Fruit fly (Drosophila melanogaster) whole organism, embryonic: Measurements from ENCODE around the gene ninaE.

Experiments
- CG11398 ChIP-seq: fragments of 200-800 bp; sonication (Bioruptor generic); optimal IDR thresholded peaks from 2 replicates; lab custom pipeline; 2016; ENCODE audit warnings: missing biosample characterization, missing genetic modification characterization
- CG12299 ChIP-seq: fragments of 200-800 bp; sonication (Bioruptor generic); optimal IDR thresholded peaks from 2 replicates; lab custom pipeline; 2018; ENCODE audit warnings: missing biosample characterization, mild to moderate bottlenecking, missing genetic modification characterization
- CG13123 ChIP-seq: fragments of 200-800 bp; sonication (Bioruptor generic); optimal IDR thresholded peaks from 2 replicates; lab custom pipeline; 2016; ENCODE audit warnings: missing biosample characterization, missing genetic modification characterization
- CG13287 ChIP-seq: fragments of 200-800 bp; sonication (Bioruptor generic); IDR thresholded peaks from 2 replicates; pipeline ENCODE4 v1.3.6; 2022; ENCODE audit warnings: missing biosample characterization, missing genetic modification characterization; ENCODE audit not compliant: partially characterized antibody
- CG13894 ChIP-seq: fragments of 200-800 bp; sonication (Bioruptor generic); optimal IDR thresholded peaks from 3 replicates; lab custom pipeline; 2018; ENCODE audit warnings: missing biosample characterization, mild to moderate bottlenecking, missing genetic modification characterization, moderate library complexity
- CG15514 ChIP-seq: fragments of 200-800 bp; sonication (Bioruptor generic); optimal IDR thresholded peaks from 3 replicates; lab custom pipeline; 2017; ENCODE audit warnings: missing biosample characterization, missing genetic modification characterization, mild to moderate bottlenecking, moderate library complexity, missing genetic modification reagents
- CG16863 ChIP-seq: fragments of 200-800 bp; sonication (Bioruptor generic); optimal IDR thresholded peaks from 3 replicates; lab custom pipeline; 2016; ENCODE audit warnings: missing biosample characterization, missing genetic modification characterization
- CG18599 ChIP-seq: fragments of 200-800 bp; sonication (Bioruptor generic); optimal IDR thresholded peaks from 3 replicates; lab custom pipeline; 2017; ENCODE audit warnings: missing biosample characterization, missing genetic modification characterization, mild to moderate bottlenecking, moderate library complexity, missing genetic modification reagents
- CG2712 ChIP-seq: fragments of 200-800 bp; optimal IDR thresholded peaks from 3 replicates; lab custom pipeline; 2019; ENCODE audit warnings: missing biosample characterization, mild to moderate bottlenecking, missing genetic modification characterization, moderate library complexity
- CG3163 ChIP-seq: fragments of 200-800 bp; sonication (Bioruptor generic); optimal IDR thresholded peaks from 3 replicates; lab custom pipeline; 2016; ENCODE audit warnings: missing biosample characterization, missing genetic modification characterization
- CG34376 ChIP-seq: fragments of 200-800 bp; sonication (Bioruptor generic); optimal IDR thresholded peaks from 2 replicates; lab custom pipeline; 2018; ENCODE audit warnings: missing biosample characterization, mild to moderate bottlenecking, missing genetic modification characterization
- CG34422 ChIP-seq: fragments of 200-800 bp; sonication (Bioruptor generic); IDR thresholded peaks from 3 replicates; pipeline ENCODE4 v1.3.6; 2022; ENCODE audit warnings: missing biosample characterization, missing genetic modification characterization
- CG3838 ChIP-seq: fragments of 200-800 bp; sonication (Bioruptor generic); optimal IDR thresholded peaks from 3 replicates; lab custom pipeline; 2016; ENCODE audit warnings: missing biosample characterization, missing genetic modification characterization
- CG4854 ChIP-seq: fragments of 200-800 bp; sonication (Bioruptor generic); optimal IDR thresholded peaks from 2 replicates; lab custom pipeline; 2016; ENCODE audit warnings: missing biosample characterization, missing genetic modification characterization, inconsistent platforms
- CG5953 ChIP-seq: fragments of 200-800 bp; sonication (Bioruptor generic); IDR thresholded peaks from 2 replicates; pipeline ENCODE4 v1.3.6; 2022; ENCODE audit warnings: missing biosample characterization, missing genetic modification characterization
- CG6683 ChIP-seq: fragments of 200-800 bp; sonication (Bioruptor generic); optimal IDR thresholded peaks from 2 replicates; lab custom pipeline; 2017; ENCODE audit warnings: missing biosample characterization, mild to moderate bottlenecking, missing genetic modification characterization, missing genetic modification reagents
- CG6765 ChIP-seq: fragments of 200-800 bp; sonication (Bioruptor generic); optimal IDR thresholded peaks from 3 replicates; lab custom pipeline; 2017; ENCODE audit warnings: missing biosample characterization, mild to moderate bottlenecking, missing genetic modification characterization
- CG8478 ChIP-seq: fragments of >200 bp; optimal IDR thresholded peaks from 2 replicates; lab custom pipeline; 2018
- CG9215 ChIP-seq: fragments of 200-800 bp; sonication (Bioruptor generic); IDR thresholded peaks from 2 replicates; pipeline ENCODE4 v1.3.6; 2022; ENCODE audit warnings: missing biosample characterization, missing genetic modification characterization
- Dref ChIP-seq: fragments of 200-800 bp; sonication (Bioruptor generic); IDR thresholded peaks from 2 replicates; pipeline ENCODE4 v1.3.6; 2022; ENCODE audit warnings: missing biosample characterization, missing genetic modification characterization
- Fer1 ChIP-seq: fragments of 200-800 bp; sonication (Bioruptor generic); optimal IDR thresholded peaks from 2 replicates; lab custom pipeline; 2017; ENCODE audit warnings: missing biosample characterization, mild to moderate bottlenecking, missing genetic modification characterization
- Hr39 ChIP-seq: fragments of >200 bp; optimal IDR thresholded peaks from 2 replicates; lab custom pipeline; 2017
- PHDP ChIP-seq: fragments of 200-800 bp; sonication (Bioruptor generic); optimal IDR thresholded peaks from 3 replicates; lab custom pipeline; 2018; ENCODE audit warnings: missing biosample characterization, mild to moderate bottlenecking, missing genetic modification characterization, moderate library complexity
- Pdp1 ChIP-seq, 2 experiments: fragments of 200-800 bp; sonication (Bioruptor generic); optimal IDR thresholded peaks; 3 replicates each; lab custom pipeline; 2016; ENCODE audit warnings: missing biosample characterization in 2 of 2, missing genetic modification characterization in 2 of 2, mild to moderate bottlenecking in 1 of 2, moderate library complexity in 1 of 2
- Poxn ChIP-seq: fragments of 200-800 bp; sonication (Bioruptor generic); IDR thresholded peaks from 2 replicates; pipeline ENCODE4 v1.3.6; 2022; ENCODE audit warnings: missing biosample characterization, missing genetic modification characterization
- Ptx1 ChIP-seq: fragments of 200-800 bp; sonication (Bioruptor generic); IDR thresholded peaks from 2 replicates; pipeline ENCODE4 v1.3.6; 2022; ENCODE audit warnings: missing biosample characterization, missing genetic modification characterization
- Side ChIP-seq: fragments of 200-800 bp; sonication (Bioruptor generic); optimal IDR thresholded peaks from 2 replicates; lab custom pipeline; 2016; ENCODE audit warnings: missing biosample characterization, missing genetic modification characterization
- Six4 ChIP-seq: fragments of 200-800 bp; sonication (Bioruptor generic); optimal IDR thresholded peaks from 2 replicates; lab custom pipeline; 2016; ENCODE audit warnings: missing biosample characterization, missing genetic modification characterization
- Sox102F ChIP-seq: fragments of 200-800 bp; sonication (Bioruptor generic); optimal IDR thresholded peaks from 2 replicates; lab custom pipeline; 2018; ENCODE audit warnings: missing biosample characterization, mild to moderate bottlenecking, missing genetic modification characterization, moderate library complexity
- TFAM ChIP-seq: fragments of 200-800 bp; sonication (Bioruptor generic); optimal IDR thresholded peaks from 2 replicates; lab custom pipeline; 2017; ENCODE audit warnings: missing biosample characterization, missing genetic modification characterization, inconsistent platforms
- abd-A ChIP-seq: fragments of 200-800 bp; sonication (Bioruptor generic); optimal IDR thresholded peaks from 3 replicates; lab custom pipeline; 2019; ENCODE audit warnings: missing biosample characterization, mild to moderate bottlenecking, missing genetic modification characterization, moderate library complexity
- aop ChIP-seq: fragments of 200-800 bp; sonication (Bioruptor generic); IDR thresholded peaks from 2 replicates; pipeline ENCODE4 v1.3.6; 2022; ENCODE audit warnings: missing biosample characterization, missing genetic modification characterization
- cato ChIP-seq: fragments of 200-800 bp; sonication (Bioruptor generic); optimal IDR thresholded peaks from 2 replicates; lab custom pipeline; 2016; ENCODE audit warnings: missing biosample characterization, missing genetic modification characterization, borderline replicate concordance
- caup ChIP-seq: fragments of 200-800 bp; sonication (Bioruptor generic); optimal IDR thresholded peaks from 3 replicates; lab custom pipeline; 2017; ENCODE audit warnings: missing biosample characterization, mild to moderate bottlenecking, missing genetic modification characterization, moderate library complexity; ENCODE audit not compliant: severe bottlenecking
- crc ChIP-seq: fragments of 200-800 bp; sonication (Bioruptor generic); optimal IDR thresholded peaks from 2 replicates; lab custom pipeline; 2016; ENCODE audit warnings: missing biosample characterization, missing genetic modification characterization
- dmrt11E ChIP-seq: fragments of 200-800 bp; sonication (Bioruptor generic); optimal IDR thresholded peaks from 3 replicates; lab custom pipeline; 2018; ENCODE audit warnings: missing biosample characterization, mild to moderate bottlenecking, missing genetic modification characterization, moderate library complexity
- eyg ChIP-seq: fragments of 200-800 bp; sonication (Bioruptor generic); optimal IDR thresholded peaks from 3 replicates; lab custom pipeline; 2016; ENCODE audit warnings: missing biosample characterization, missing genetic modification characterization
- fu2 ChIP-seq: fragments of 200-800 bp; sonication (Bioruptor generic); optimal IDR thresholded peaks from 2 replicates; lab custom pipeline; 2016; ENCODE audit warnings: missing biosample characterization, missing genetic modification characterization
- gro ChIP-seq: fragments of 200-800 bp; sonication (Bioruptor generic); optimal IDR thresholded peaks from 2 replicates; lab custom pipeline; 2016; ENCODE audit warnings: missing biosample characterization, missing genetic modification characterization
- ind ChIP-seq: fragments of 200-800 bp; sonication (Bioruptor generic); optimal IDR thresholded peaks from 3 replicates; lab custom pipeline; 2016; ENCODE audit warnings: missing biosample characterization, missing genetic modification characterization
- klu ChIP-seq: fragments of 200-800 bp; sonication (Bioruptor generic); IDR thresholded peaks from 2 replicates; pipeline ENCODE4 v1.3.6; 2022; ENCODE audit warnings: missing biosample characterization, missing genetic modification characterization
- lab ChIP-seq: fragments of 200-800 bp; sonication (Bioruptor generic); optimal IDR thresholded peaks from 3 replicates; lab custom pipeline; 2017; ENCODE audit warnings: missing biosample characterization, missing genetic modification characterization, mild to moderate bottlenecking, moderate library complexity, missing genetic modification reagents
- lbe ChIP-seq: fragments of 200-800 bp; sonication (Bioruptor generic); optimal IDR thresholded peaks from 2 replicates; lab custom pipeline; 2016; ENCODE audit warnings: missing biosample characterization, mild to moderate bottlenecking, missing genetic modification characterization
- lmd ChIP-seq: fragments of 200-800 bp; sonication (Bioruptor generic); IDR thresholded peaks from 2 replicates; pipeline ENCODE4 v1.3.6; 2022; ENCODE audit warnings: missing biosample characterization, missing genetic modification characterization
- nerfin-1 ChIP-seq: fragments of 200-800 bp; sonication (Bioruptor generic); optimal IDR thresholded peaks from 3 replicates; lab custom pipeline; 2019; ENCODE audit warnings: missing biosample characterization, mild to moderate bottlenecking, missing genetic modification characterization, moderate library complexity
- pho ChIP-seq: fragments of 200-800 bp; sonication (Bioruptor generic); optimal IDR thresholded peaks from 2 replicates; lab custom pipeline; 2016; ENCODE audit warnings: missing biosample characterization, missing genetic modification characterization
- pnt ChIP-seq: fragments of 200-800 bp; sonication (Bioruptor generic); optimal IDR thresholded peaks from 3 replicates; lab custom pipeline; 2016; ENCODE audit warnings: missing biosample characterization, missing genetic modification characterization
- row ChIP-seq: fragments of 200-800 bp; sonication (Bioruptor generic); IDR thresholded peaks from 3 replicates; pipeline ENCODE4 v1.3.6; 2022; ENCODE audit warnings: missing biosample characterization, missing genetic modification characterization
- stwl ChIP-seq: fragments of 200-800 bp; sonication (Bioruptor generic); optimal IDR thresholded peaks from 3 replicates; lab custom pipeline; 2018; ENCODE audit warnings: missing biosample characterization, mild to moderate bottlenecking, missing genetic modification characterization, moderate library complexity
- usp ChIP-seq: fragments of >200 bp; optimal IDR thresholded peaks from 2 replicates; lab custom pipeline; 2017; ENCODE audit warnings: missing biosample characterization, missing genetic modification characterization

Gene ninaE

dm6 chr3R:19846870-19847590, 41.0 kb downstream of the ninaE start, which contains the start of gene MICU3 (continued):
- TF ChIP-seq CG3163 (GFP tag; lab: Kevin White, UChicago): no peak
- peak; percentile 10 for TF ChIP-seq Side (GFP tag; lab: Kevin White, UChicago)
- TF ChIP-seq CG5953: 0 out of 2 replicates have a peak, but pooled peaks have one; percentile 13
- peak; percentile 40 for TF ChIP-seq pnt (GFP tag; lab: Kevin White, UChicago)
- no peak for TF ChIP-seq usp
- peak; percentile 68; the same call in 1 of the 2 replicates for TF ChIP-seq CG9215 (GFP tag; lab: Robert Waterston, UW)
- TF ChIP-seq CG16863 (GFP tag; lab: Kevin White, UChicago): peak; percentile 41
- TF ChIP-seq Dref (GFP tag; lab: Robert Waterston, UW): no peak
- TF ChIP-seq abd-A (tag; lab: Kevin White, UChicago): no peak
- TF ChIP-seq CG34422: peak; percentile 48; the same call in 1 of the 3 replicates
- peak; percentile 13 for TF ChIP-seq CG3838 (GFP tag; lab: Kevin White, UChicago)
- no peak for TF ChIP-seq CG6765 (GFP tag; lab: Kevin White, UChicago)
- peak; percentile 60 for TF ChIP-seq Sox102F (GFP tag; lab: Kevin White, UChicago)
- no peak for TF ChIP-seq CG11398 (GFP tag; lab: Kevin White, UChicago)
- TF ChIP-seq aop (GFP tag; lab: Robert Waterston, UW): no peak
- no peak for TF ChIP-seq gro (GFP tag; lab: Kevin White, UChicago)
- TF ChIP-seq Fer1 (GFP tag; lab: Kevin White, UChicago): peak; percentile 58
- TF ChIP-seq fu2 (GFP tag; lab: Kevin White, UChicago): peak; percentile 63
- peak; percentile 53 for TF ChIP-seq cato
- peak; percentile 77 for TF ChIP-seq lab (GFP tag; lab: Kevin White, UChicago)
- peak; percentile 79 for TF ChIP-seq ind
- peak; percentile 9 for TF ChIP-seq CG13123 (GFP tag; lab: Kevin White, UChicago)
- TF ChIP-seq CG6683 (GFP tag; lab: Kevin White, UChicago): no peak
- TF ChIP-seq caup (GFP tag; lab: Kevin White, UChicago): peak; percentile 50
- peak; percentile 66 for TF ChIP-seq Ptx1 (GFP tag; lab: Robert Waterston, UW)
- TF ChIP-seq CG13287 (GFP tag; lab: Robert Waterston, UW): peak; percentile 78; the same call in 1 of the 2 replicates
- TF ChIP-seq CG13894 (tag; lab: Kevin White, UChicago): no peak
- peak; percentile 63 for TF ChIP-seq lmd
- peak; percentile 47 for TF ChIP-seq stwl (tag; lab: Kevin White, UChicago)
- TF ChIP-seq CG12299 (tag; lab: Kevin White, UChicago): no peak
- no peak for TF ChIP-seq klu (GFP tag; lab: Robert Waterston, UW)
- peak; percentile 69 for TF ChIP-seq Six4 (GFP tag; lab: Kevin White, UChicago)
- no peak for TF ChIP-seq eyg
- peak; percentile 29 for TF ChIP-seq CG15514
- peak; percentile 64 for TF ChIP-seq dmrt11E
- peak; percentile 43 for TF ChIP-seq CG2712 (tag; lab: Kevin White, UChicago)
- TF ChIP-seq nerfin-1 (tag; lab: Kevin White, UChicago): peak; percentile 84
- peak; percentile 10 for TF ChIP-seq CG18599 (GFP tag; lab: Kevin White, UChicago)
- no peak for TF ChIP-seq Poxn (GFP tag; lab: Robert Waterston, UW)
- TF ChIP-seq lbe: no peak
- TF ChIP-seq crc (GFP tag; lab: Kevin White, UChicago): no peak
- TF ChIP-seq Hr39 (lab: Kevin White, UChicago): no peak
- TF ChIP-seq CG8478: no peak
- TF ChIP-seq row (GFP tag; lab: Robert Waterston, UW): peak; percentile 90
- peak; percentile 56 to 67 for TF ChIP-seq Pdp1 (GFP tag; optimal IDR thresholded peaks at IDR 0.05; lab: Kevin White, UChicago)
- peak; percentile 48 for TF ChIP-seq PHDP
- no peak for TF ChIP-seq TFAM (GFP tag; lab: Kevin White, UChicago)
- TF ChIP-seq CG4854 (GFP tag; lab: Kevin White, UChicago): peak; percentile 54
- TF ChIP-seq CG34376 (GFP tag; lab: Kevin White, UChicago): no peak
- peak; percentile 64 for TF ChIP-seq pho
